In the genomic region with DNA sequence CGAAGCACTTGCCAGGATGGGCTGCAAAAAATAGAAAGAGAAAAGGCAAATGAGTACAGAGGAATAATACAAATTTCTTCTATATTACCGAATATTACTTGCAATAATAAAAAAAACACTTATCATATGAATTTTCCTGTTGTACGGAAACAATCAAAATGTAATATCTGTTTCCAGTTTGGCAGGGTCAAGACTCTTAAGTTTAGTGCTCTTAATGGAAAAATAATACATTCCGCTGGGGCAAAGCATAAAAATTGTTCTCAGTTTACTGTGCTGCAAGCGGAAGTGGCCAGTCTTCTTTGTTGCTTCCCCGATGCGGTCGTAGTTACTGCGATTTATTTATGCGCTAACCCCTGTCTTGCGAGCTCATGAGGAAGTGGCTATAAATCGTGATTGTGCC, we compare ENCODE assay signal across 3 fruit fly cellular contexts.
A peak's percentile ranks its signal among the peaks of the same experiment; 100 is the strongest.
TF ChIP-seq lines count a peak whose summit lies in the region.

No protein-coding gene starts in this region.

- no peak for TF ChIP-seq CTCF in whole organism, embryonic (GFP tag; optimal IDR thresholded peaks at IDR 0.05; lab: Kevin White, UChicago)

TF ChIP-seq in whole organism, embryonic, 481 proteins besides CTCF, POLR2A, EP300 and RAD21:
- no peak for TF ChIP-seq lbe (GFP tag; optimal IDR thresholded peaks at IDR 0.05; lab: Kevin White, UChicago)
- TF ChIP-seq CG12299 (tag; optimal IDR thresholded peaks at IDR 0.05; lab: Kevin White, UChicago), result no peak
- TF ChIP-seq kni (GFP tag; optimal IDR thresholded peaks at IDR 0.05; lab: Kevin White, UChicago), result no peak
- TF ChIP-seq sens (GFP tag; lab: Kevin White, UChicago), result peak; percentile 34
- no peak for TF ChIP-seq p53 (GFP tag; optimal IDR thresholded peaks at IDR 0.05; lab: Kevin White, UChicago)

TF ChIP-seq in whole organism, prepupa, 60 proteins besides CTCF, POLR2A, EP300 and RAD21:
- TF ChIP-seq net (GFP tag; optimal IDR thresholded peaks at IDR 0.05; lab: Kevin White, UChicago), result no peak
- no peak for TF ChIP-seq pdm3 (GFP tag; optimal IDR thresholded peaks at IDR 0.05; lab: Kevin White, UChicago)
- TF ChIP-seq ss (GFP tag; optimal IDR thresholded peaks at IDR 0.05; lab: Kevin White, UChicago), result peak; percentile 6 to 45
- no peak for TF ChIP-seq CG31627 (GFP tag; optimal IDR thresholded peaks at IDR 0.05; lab: Kevin White, UChicago)
- peak; percentile 19 for TF ChIP-seq acj6 (GFP tag; optimal IDR thresholded peaks at IDR 0.05; lab: Kevin White, UChicago)
- no peak for TF ChIP-seq esn (GFP tag; optimal IDR thresholded peaks at IDR 0.05; lab: Kevin White, UChicago)
- no peak for TF ChIP-seq fd85E (GFP tag; optimal IDR thresholded peaks at IDR 0.05; lab: Kevin White, UChicago)
- no peak for TF ChIP-seq CG7368 (GFP tag; optimal IDR thresholded peaks at IDR 0.05; lab: Kevin White, UChicago)
- no peak for TF ChIP-seq Smox (GFP tag; optimal IDR thresholded peaks at IDR 0.05; lab: Kevin White, UChicago)
- no peak for TF ChIP-seq CG34406 (GFP tag; optimal IDR thresholded peaks at IDR 0.05; lab: Kevin White, UChicago)
- peak; percentile 29 for TF ChIP-seq CG10631 (GFP tag; optimal IDR thresholded peaks at IDR 0.05; lab: Kevin White, UChicago)
- TF ChIP-seq Hr39 (GFP tag; optimal IDR thresholded peaks at IDR 0.05; lab: Kevin White, UChicago), result no peak
- no peak for TF ChIP-seq salr (GFP tag; optimal IDR thresholded peaks at IDR 0.05; lab: Kevin White, UChicago)
- TF ChIP-seq CG6854 (GFP tag; optimal IDR thresholded peaks at IDR 0.05; lab: Kevin White, UChicago), result no peak
- no peak for TF ChIP-seq topi (GFP tag; optimal IDR thresholded peaks at IDR 0.05; lab: Kevin White, UChicago)
- 0 out of 3 replicates have a peak, but pooled peaks have one; percentile 35 for TF ChIP-seq CG6163 (GFP tag; IDR thresholded peaks at IDR 0.05; lab: Robert Waterston, UW)
- TF ChIP-seq eg (GFP tag; IDR thresholded peaks at IDR 0.05; lab: Robert Waterston, UW), result no peak
- no peak for TF ChIP-seq Lpt (GFP tag; optimal IDR thresholded peaks at IDR 0.05; lab: Kevin White, UChicago)
- peak; percentile 1 for TF ChIP-seq CG6792 (GFP tag; optimal IDR thresholded peaks at IDR 0.05; lab: Kevin White, UChicago)
- peak; percentile 32 for TF ChIP-seq spab (GFP tag; optimal IDR thresholded peaks at IDR 0.05; lab: Kevin White, UChicago)
- peak; percentile 46 for TF ChIP-seq CG3919 (GFP tag; optimal IDR thresholded peaks at IDR 0.05; lab: Kevin White, UChicago)
- TF ChIP-seq Eip78C (GFP tag; lab: Kevin White, UChicago), result peak; percentile 91
- no peak for TF ChIP-seq cyc (GFP tag; optimal IDR thresholded peaks at IDR 0.05; lab: Kevin White, UChicago)
- no peak for TF ChIP-seq fkh (GFP tag; optimal IDR thresholded peaks at IDR 0.05; lab: Kevin White, UChicago)
- TF ChIP-seq CG3032 (tag; optimal IDR thresholded peaks at IDR 0.05; lab: Kevin White, UChicago), result peak; percentile 9
- no peak for TF ChIP-seq Eip75B (GFP tag; optimal IDR thresholded peaks at IDR 0.05; lab: Kevin White, UChicago)
- TF ChIP-seq CG10669 (GFP tag; optimal IDR thresholded peaks at IDR 0.05; lab: Kevin White, UChicago), result peak; percentile 43
- TF ChIP-seq dsx (GFP tag; optimal IDR thresholded peaks at IDR 0.05; lab: Kevin White, UChicago; ENCODE audit: poor library complexity, severe bottlenecking), result peak; percentile 59
- TF ChIP-seq CG11902 (GFP tag; optimal IDR thresholded peaks at IDR 0.05; lab: Kevin White, UChicago), result no peak
- TF ChIP-seq OdsH (GFP tag; optimal IDR thresholded peaks at IDR 0.05; lab: Kevin White, UChicago), result peak; percentile 16
- TF ChIP-seq Ets96B (tag; optimal IDR thresholded peaks at IDR 0.05; lab: Kevin White, UChicago), result no peak
- peak; percentile 18 for TF ChIP-seq CG9139 (GFP tag; optimal IDR thresholded peaks at IDR 0.05; lab: Kevin White, UChicago)
- TF ChIP-seq CG11294 (GFP tag; IDR thresholded peaks at IDR 0.05; lab: Robert Waterston, UW), result no peak
- TF ChIP-seq Sox14 (GFP tag; optimal IDR thresholded peaks at IDR 0.05; lab: Kevin White, UChicago), result no peak
- TF ChIP-seq Eip93F (GFP tag; optimal IDR thresholded peaks at IDR 0.05; lab: Kevin White, UChicago), result no peak
- no peak for TF ChIP-seq dac (GFP tag; optimal IDR thresholded peaks at IDR 0.05; lab: Kevin White, UChicago)
- no peak for TF ChIP-seq CG4318 (GFP tag; optimal IDR thresholded peaks at IDR 0.05; lab: Kevin White, UChicago)
- TF ChIP-seq svp (GFP tag; lab: Kevin White, UChicago), result no peak
- peak; percentile 13 for TF ChIP-seq CG6808 (GFP tag; optimal IDR thresholded peaks at IDR 0.05; lab: Kevin White, UChicago)
- no peak for TF ChIP-seq CG15336 (GFP tag; IDR thresholded peaks at IDR 0.05; lab: Robert Waterston, UW)
TF ChIP-seq in whole organism, prepupa: peak in this region for 14.

TF ChIP-seq in whole organism, pupa, 21 proteins besides CTCF, POLR2A, EP300 and RAD21:
- no peak for TF ChIP-seq CG12605 (GFP tag; IDR thresholded peaks at IDR 0.05; lab: Robert Waterston, UW)
- peak; percentile 33 for TF ChIP-seq Pif1A (GFP tag; optimal IDR thresholded peaks at IDR 0.05; lab: Kevin White, UChicago)
- TF ChIP-seq CG8301 (tag; optimal IDR thresholded peaks at IDR 0.05; lab: Kevin White, UChicago), result no peak
- no peak for TF ChIP-seq rn (GFP tag; IDR thresholded peaks at IDR 0.05; lab: Robert Waterston, UW)
- peak; percentile 6 for TF ChIP-seq EcR (GFP tag; optimal IDR thresholded peaks at IDR 0.05; lab: Kevin White, UChicago)
- no peak for TF ChIP-seq fd96Ca (GFP tag; IDR thresholded peaks at IDR 0.05; lab: Robert Waterston, UW)
- TF ChIP-seq gl (tag; optimal IDR thresholded peaks at IDR 0.05; lab: Kevin White, UChicago), result no peak
- TF ChIP-seq CG8159 (tag; optimal IDR thresholded peaks at IDR 0.05; lab: Kevin White, UChicago), result peak; percentile 55
- no peak for TF ChIP-seq D1 (tag; optimal IDR thresholded peaks at IDR 0.05; lab: Kevin White, UChicago)
- peak; percentile 56 for TF ChIP-seq CG9948 (tag; optimal IDR thresholded peaks at IDR 0.05; lab: Kevin White, UChicago)
- no peak for TF ChIP-seq CG32121 (GFP tag; IDR thresholded peaks at IDR 0.05; lab: Robert Waterston, UW)
- TF ChIP-seq CG4496 (GFP tag; IDR thresholded peaks at IDR 0.05; lab: Robert Waterston, UW), result no peak
- TF ChIP-seq CG10348 (GFP tag; IDR thresholded peaks at IDR 0.05; lab: Robert Waterston, UW), result no peak
- TF ChIP-seq CG13204 (GFP tag; optimal IDR thresholded peaks at IDR 0.05; lab: Kevin White, UChicago), result no peak
- no peak for TF ChIP-seq CG15710 (tag; optimal IDR thresholded peaks at IDR 0.05; lab: Kevin White, UChicago)
- TF ChIP-seq CG17806 (tag; optimal IDR thresholded peaks at IDR 0.05; lab: Kevin White, UChicago), result peak; percentile 47
- TF ChIP-seq CG34367 (tag; optimal IDR thresholded peaks at IDR 0.05; lab: Kevin White, UChicago), result peak; percentile 13
- no peak for TF ChIP-seq Snoo (tag; optimal IDR thresholded peaks at IDR 0.05; lab: Kevin White, UChicago)
- no peak for TF ChIP-seq Pif1B (GFP tag; optimal IDR thresholded peaks at IDR 0.05; lab: Kevin White, UChicago)
- no peak for TF ChIP-seq Ets98B (GFP tag; IDR thresholded peaks at IDR 0.05; lab: Robert Waterston, UW)
- peak; percentile 23 for TF ChIP-seq CG14655 (GFP tag; optimal IDR thresholded peaks at IDR 0.05; lab: Kevin White, UChicago)
